Worm (Caenorhabditis elegans): ENCODE results near the gene txdc-9.

The txdc-9 gene

ce11 chrIII:6442305-6443125 is 10.5 kb downstream of the txdc-9 start, which contains the start of gene mel-32 (continued):
- TF ChIP-seq unc-86 (tag; optimal IDR thresholded peaks at IDR 0.05) (no peak), lin-39 (tag; optimal IDR thresholded peaks at IDR 0.05) (no peak), xbp-1 (tag; optimal IDR thresholded peaks at IDR 0.05) (no peak), nhr-90 (tag; optimal IDR thresholded peaks at IDR 0.05; ENCODE audit: poor library complexity) (no peak), dpl-1 (GFP tag; optimal IDR thresholded peaks at IDR 0.05) (peak; percentile 71 to 83 (median 75)), mep-1 (tag; optimal IDR thresholded peaks at IDR 0.05) (no peak), mab-9 (GFP tag; IDR thresholded peaks at IDR 0.05) (no peak), C34B4.2 (tag; optimal IDR thresholded peaks at IDR 0.05) (no peak), snpc-4 (tag; optimal IDR thresholded peaks at IDR 0.05) (no peak), nhr-19 (GFP tag; conservative IDR thresholded peaks at IDR 0.05) (peak; percentile 38), fkh-8 (tag; optimal IDR thresholded peaks at IDR 0.05) (no peak), alr-1 (tag; optimal IDR thresholded peaks at IDR 0.05; ENCODE audit: borderline replicate concordance) (no peak), aha-1 (tag; optimal IDR thresholded peaks at IDR 0.05) (no peak), nhr-20 (tag; optimal IDR thresholded peaks at IDR 0.05) (peak; percentile 36)

ce11 chrIII:6444335-6444734 is 12.4 kb downstream of the txdc-9 start, which contains the start of gene C05D11.13:
C05D11.13 (minus strand) TSS chrIII:6444586.
- TF ChIP-seq lin-35 (GFP tag; optimal IDR thresholded peaks at IDR 0.05) (peak; percentile 24 to 54), ceh-63 (GFP tag; optimal IDR thresholded peaks at IDR 0.05) (no peak), hlh-4 (tag; optimal IDR thresholded peaks at IDR 0.05) (no peak), F16B12.6 (tag; optimal IDR thresholded peaks at IDR 0.05) (peak; percentile 11), ztf-4 (tag; optimal IDR thresholded peaks at IDR 0.05) (no peak), aly-2 (tag; optimal IDR thresholded peaks at IDR 0.05) (no peak), lin-15B (tag; optimal IDR thresholded peaks at IDR 0.05) (no peak), skn-1 (tag; optimal IDR thresholded peaks at IDR 0.05) (no peak), lsy-2 (tag; optimal IDR thresholded peaks at IDR 0.05) (peak; percentile 49 to 87), fkh-4 (tag; optimal IDR thresholded peaks at IDR 0.05; ENCODE audit: borderline replicate concordance) (no peak), C34B4.2 (tag; optimal IDR thresholded peaks at IDR 0.05) (no peak), nhr-28 (tag; optimal IDR thresholded peaks at IDR 0.05) (no peak), grh-1 (GFP tag; IDR thresholded peaks at IDR 0.05) (no peak), alr-1 (tag; optimal IDR thresholded peaks at IDR 0.05; ENCODE audit: borderline replicate concordance) (no peak), ama-1 (optimal IDR thresholded peaks at IDR 0.05) (peak; percentile 65), hlh-17 (GFP tag; optimal IDR thresholded peaks at IDR 0.05; ENCODE audit: borderline replicate concordance) (no peak), C04F5.9 (tag; optimal IDR thresholded peaks at IDR 0.05) (no peak), ceh-88 (GFP tag; IDR thresholded peaks at IDR 0.05) (no peak), C16A3.4 (tag; optimal IDR thresholded peaks at IDR 0.05) (peak; percentile 34), fkh-10 (GFP tag; optimal IDR thresholded peaks at IDR 0.05) (no peak), efl-3 (GFP tag; optimal IDR thresholded peaks at IDR 0.05) (no peak), mef-2 (tag; optimal IDR thresholded peaks at IDR 0.05) (no peak), nhr-90 (tag; optimal IDR thresholded peaks at IDR 0.05; ENCODE audit: poor library complexity) (no peak), aha-1 (tag; optimal IDR thresholded peaks at IDR 0.05) (no peak), jun-1 (tag; optimal IDR thresholded peaks at IDR 0.05) (peak; percentile 8), unc-62 (GFP tag; optimal IDR thresholded peaks at IDR 0.05) (no peak), snu-23 (GFP tag; optimal IDR thresholded peaks at IDR 0.05) (peak; percentile 56), blmp-1 (tag; optimal IDR thresholded peaks at IDR 0.05) (peak; percentile 53), ces-1 (GFP tag; optimal IDR thresholded peaks at IDR 0.05) (no peak), lin-14 (GFP tag; optimal IDR thresholded peaks at IDR 0.05) (peak; percentile 62), fos-1 (tag; optimal IDR thresholded peaks at IDR 0.05) (no peak), snpc-4 (tag; optimal IDR thresholded peaks at IDR 0.05) (no peak), ceh-8 (GFP tag; optimal IDR thresholded peaks at IDR 0.05) (no peak), zip-4 (GFP tag; optimal IDR thresholded peaks at IDR 0.05) (no peak), ceh-90 (tag; optimal IDR thresholded peaks at IDR 0.05) (no peak), sup-37 (GFP tag; optimal IDR thresholded peaks at IDR 0.05) (no peak), nhr-76 (tag; optimal IDR thresholded peaks at IDR 0.05) (no peak), tbx-2 (tag; optimal IDR thresholded peaks at IDR 0.05) (no peak), nhr-84 (tag; optimal IDR thresholded peaks at IDR 0.05) (no peak), Y116A8C.19 (tag; optimal IDR thresholded peaks at IDR 0.05; ENCODE audit: borderline replicate concordance) (no peak), sptf-1 (tag; optimal IDR thresholded peaks at IDR 0.05) (no peak)
